Worm (Caenorhabditis elegans) whole organism, early embryonic: ENCODE measurements around the gene sec-16A.2.

ENCODE experiments used
- B0310.2 ChIP-seq: sonication (generic microtip); optimal IDR thresholded peaks from 2 replicates; lab custom pipeline; 2016; ENCODE audit warnings: mild to moderate bottlenecking, missing genetic modification characterization, missing compliant biosample characterization
- F13C5.2 ChIP-seq: sonication (generic microtip); optimal IDR thresholded peaks from 2 replicates; lab custom pipeline; 2017; ENCODE audit warnings: mild to moderate bottlenecking, missing genetic modification characterization, inconsistent platforms, missing compliant biosample characterization
- aly-1 ChIP-seq: sonication (generic microtip); optimal IDR thresholded peaks from 2 replicates; lab custom pipeline; 2016; ENCODE audit warnings: missing genetic modification characterization, missing compliant biosample characterization
- ama-1 ChIP-seq: fragments of 150-350 bp; optimal IDR thresholded peaks from 2 replicates; lab custom pipeline; 2014
- ceh-13 ChIP-seq: fragments of 200-800 bp; sonication (Bioruptor generic); optimal IDR thresholded peaks from 2 replicates; lab custom pipeline; 2018; ENCODE audit warnings: mild to moderate bottlenecking, missing genetic modification characterization, missing compliant biosample characterization
- ceh-36 ChIP-seq: sonication (generic microtip); optimal IDR thresholded peaks from 2 replicates; lab custom pipeline; 2016; ENCODE audit warnings: missing genetic modification characterization, inconsistent platforms, missing compliant biosample characterization
- ets-7 ChIP-seq: sonication (generic microtip); optimal IDR thresholded peaks from 2 replicates; lab custom pipeline; 2016; ENCODE audit warnings: missing genotype, missing genetic modification characterization, missing compliant biosample characterization
- flt-1 ChIP-seq: fragments of 200-800 bp; sonication (Bioruptor generic); IDR thresholded peaks from 2 replicates; pipeline ENCODE4 v1.3.6; 2022; ENCODE audit warnings: missing genetic modification characterization, missing compliant biosample characterization
- hmbx-1 ChIP-seq: sonication (generic microtip); optimal IDR thresholded peaks from 2 replicates; lab custom pipeline; 2016; ENCODE audit warnings: mild to moderate bottlenecking, missing genetic modification characterization, missing compliant biosample characterization
- hmg-4 ChIP-seq: fragments of 200-800 bp; sonication (Bioruptor generic); optimal IDR thresholded peaks from 2 replicates; lab custom pipeline; 2018; ENCODE audit warnings: mild to moderate bottlenecking, missing genetic modification characterization, missing compliant biosample characterization
- hnd-1 ChIP-seq: sonication (generic microtip); optimal IDR thresholded peaks from 2 replicates; lab custom pipeline; 2016; ENCODE audit warnings: missing genetic modification characterization, missing compliant biosample characterization
- pes-1 ChIP-seq: fragments of 200-800 bp; sonication (Bioruptor generic); IDR thresholded peaks from 2 replicates; pipeline ENCODE4 v1.3.6; 2022; ENCODE audit warnings: missing genetic modification reagents, missing genetic modification characterization, missing compliant biosample characterization
- scrt-1 ChIP-seq: fragments of 200-800 bp; sonication (Bioruptor generic); IDR thresholded peaks from 2 replicates; pipeline ENCODE4 v1.3.6; 2022; ENCODE audit warnings: missing genetic modification characterization, missing compliant biosample characterization
- sea-1 ChIP-seq: fragments of 200-800 bp; sonication (Bioruptor generic); conservative IDR thresholded peaks from 2 replicates; pipeline ENCODE4 v1.3.6; 2022; ENCODE audit warnings: missing genetic modification characterization, missing compliant biosample characterization
- tbx-11 ChIP-seq: fragments of 200-800 bp; sonication (Bioruptor generic); IDR thresholded peaks from 2 replicates; pipeline ENCODE4 v1.3.6; 2022; ENCODE audit warnings: missing genetic modification characterization, missing compliant biosample characterization
- tbx-37 ChIP-seq: fragments of 200-800 bp; sonication (Bioruptor generic); conservative IDR thresholded peaks from 2 replicates; pipeline ENCODE4 v1.3.6; 2022; ENCODE audit warnings: missing genetic modification reagents, missing genetic modification characterization, missing compliant biosample characterization
- tra-4 ChIP-seq: sonication (generic microtip); optimal IDR thresholded peaks from 2 replicates; lab custom pipeline; 2017; ENCODE audit warnings: missing genetic modification characterization, missing compliant biosample characterization

The sec-16A.2 gene

ce11 chrX:8286740-8287299 lies at the start of gene sec-16A.2:
sec-16A.2 (plus strand) TSS chrX:8287249.
- TF ChIP-seq scrt-1 (GFP tag; lab: Robert Waterston, UW) (no peak), flt-1 (GFP tag; lab: Robert Waterston, UW) (0 out of 2 replicates have a peak, but pooled peaks have one; percentile 2), hmg-4 (GFP tag; lab: Kevin White, UChicago) (peak; percentile 67), F13C5.2 (peak; percentile 0)

ce11 chrX:8238639-8239055 lies 48.4 kb upstream of the sec-16A.2 start:
- TF ChIP-seq hnd-1 (no peak), ama-1 (lab: Kevin White, UChicago) (no peak), tra-4 (tag; lab: Kevin White, UChicago) (no peak), ets-7 (tag; lab: Kevin White, UChicago) (no peak), hmg-4 (GFP tag; lab: Kevin White, UChicago) (no peak), ceh-36 (no peak), B0310.2 (no peak), ceh-13 (GFP tag; lab: Kevin White, UChicago) (no peak), tbx-11 (GFP tag; lab: Robert Waterston, UW) (no peak), sea-1 (no peak), pes-1 (GFP tag; lab: Robert Waterston, UW) (no peak)

ce11 chrX:8241906-8242305 lies 45.1 kb upstream of the sec-16A.2 start, which contains the start of gene endu-2:
endu-2 (plus strand) TSS chrX:8242301.
- no peak for TF ChIP-seq scrt-1 (GFP tag; lab: Robert Waterston, UW)
- no peak for TF ChIP-seq hmg-4 (GFP tag; lab: Kevin White, UChicago)
- no peak for TF ChIP-seq pes-1 (GFP tag; lab: Robert Waterston, UW)
- TF ChIP-seq B0310.2, result no peak
- TF ChIP-seq ceh-13 (GFP tag; lab: Kevin White, UChicago), result no peak
- no peak for TF ChIP-seq aly-1 (tag; lab: Kevin White, UChicago)

- no peak for TF ChIP-seq tra-4 (tag; lab: Kevin White, UChicago)
- no peak for TF ChIP-seq pes-1 (GFP tag; lab: Robert Waterston, UW)
- no peak for TF ChIP-seq hmg-4 (GFP tag; lab: Kevin White, UChicago)
- TF ChIP-seq aly-1 (tag; lab: Kevin White, UChicago), result no peak
- no peak for TF ChIP-seq tbx-11 (GFP tag; lab: Robert Waterston, UW)
- no peak for TF ChIP-seq ama-1 (lab: Kevin White, UChicago)
- no peak for TF ChIP-seq F13C5.2
- no peak for TF ChIP-seq sea-1
- TF ChIP-seq ets-7 (tag; lab: Kevin White, UChicago), result no peak
- TF ChIP-seq B0310.2, result no peak
- TF ChIP-seq tbx-37 (GFP tag; lab: Robert Waterston, UW), result no peak
- no peak for TF ChIP-seq hmbx-1 (tag; lab: Kevin White, UChicago)
- TF ChIP-seq hnd-1, result no peak
- no peak for TF ChIP-seq ceh-13 (GFP tag; lab: Kevin White, UChicago)
- no peak for TF ChIP-seq ceh-36
- TF ChIP-seq scrt-1 (GFP tag; lab: Robert Waterston, UW), result no peak
These were observed 43.9 kb upstream of the sec-16A.2 start for ce11 chrX:8243116-8243515.

ce11 chrX:8246126-8246525 lies 40.9 kb upstream of the sec-16A.2 start, which contains the start of gene kqt-2:
kqt-2 (minus strand) TSS chrX:8246369.
- TF ChIP-seq tbx-37 (GFP tag; lab: Robert Waterston, UW), result no peak
- TF ChIP-seq B0310.2, result no peak
- TF ChIP-seq hmbx-1 (tag; lab: Kevin White, UChicago), result no peak
- no peak for TF ChIP-seq scrt-1 (GFP tag; lab: Robert Waterston, UW)

ce11 chrX:8247088-8247487 lies 40.0 kb upstream of the sec-16A.2 start:
- TF ChIP-seq scrt-1 (GFP tag; lab: Robert Waterston, UW) (no peak), ceh-13 (GFP tag; lab: Kevin White, UChicago) (no peak), ets-7 (tag; lab: Kevin White, UChicago) (no peak), pes-1 (GFP tag; lab: Robert Waterston, UW) (no peak), flt-1 (GFP tag; lab: Robert Waterston, UW) (no peak), hmbx-1 (tag; lab: Kevin White, UChicago) (no peak), aly-1 (tag; lab: Kevin White, UChicago) (no peak), tbx-11 (GFP tag; lab: Robert Waterston, UW) (no peak), ceh-36 (no peak), tbx-37 (GFP tag; lab: Robert Waterston, UW) (no peak), B0310.2 (no peak)

ce11 chrX:8252293-8252692 lies 34.8 kb upstream of the sec-16A.2 start, which contains the start of gene M60.6:
M60.6 (minus strand) TSS chrX:8252458.
- TF ChIP-seq tra-4 (tag; lab: Kevin White, UChicago) (no peak), ceh-36 (no peak), F13C5.2 (peak; percentile 35)

- TF ChIP-seq aly-1 (tag; lab: Kevin White, UChicago) (no peak), ama-1 (lab: Kevin White, UChicago) (no peak), sea-1 (no peak), hmg-4 (GFP tag; lab: Kevin White, UChicago) (no peak), ets-7 (tag; lab: Kevin White, UChicago) (no peak), flt-1 (GFP tag; lab: Robert Waterston, UW) (no peak), tbx-37 (GFP tag; lab: Robert Waterston, UW) (no peak), tbx-11 (GFP tag; lab: Robert Waterston, UW) (no peak), B0310.2 (no peak)
These were observed 31.6 kb upstream of the sec-16A.2 start for ce11 chrX:8255433-8255832.
